Fruit fly (Drosophila melanogaster) whole organism, embryonic: ENCODE data around the gene CG11905.

Experiments used
- Asciz ChIP-seq: fragments of 200-800 bp; sonication (Bioruptor generic); optimal IDR thresholded peaks from 2 replicates; lab custom pipeline; 2017; ENCODE audit warnings: missing biosample characterization, mild to moderate bottlenecking, missing genetic modification characterization, missing genetic modification reagents
- CG10267 ChIP-seq: fragments of 200-800 bp; sonication (Bioruptor generic); optimal IDR thresholded peaks from 2 replicates; lab custom pipeline; 2018; ENCODE audit warnings: missing biosample characterization, mild to moderate bottlenecking, missing genetic modification characterization, moderate library complexity
- CG10543 ChIP-seq: fragments of 200-800 bp; sonication (Bioruptor generic); optimal IDR thresholded peaks from 3 replicates; lab custom pipeline; 2017; ENCODE audit warnings: missing biosample characterization, mild to moderate bottlenecking, missing genetic modification characterization, moderate library complexity
- CG12219 ChIP-seq: fragments of 200-800 bp; sonication (Bioruptor generic); optimal IDR thresholded peaks from 3 replicates; lab custom pipeline; 2018; ENCODE audit warnings: missing biosample characterization, mild to moderate bottlenecking, missing genetic modification characterization
- CG12942 ChIP-seq: fragments of 200-800 bp; sonication (Bioruptor generic); optimal IDR thresholded peaks from 3 replicates; lab custom pipeline; 2016; ENCODE audit warnings: missing biosample characterization, missing genetic modification characterization
- CG13624 ChIP-seq: fragments of 200-800 bp; sonication (Bioruptor generic); optimal IDR thresholded peaks from 2 replicates; lab custom pipeline; 2016; ENCODE audit warnings: missing biosample characterization, missing genetic modification characterization
- CG14441 ChIP-seq: fragments of 200-800 bp; sonication (Bioruptor generic); IDR thresholded peaks from 2 replicates; pipeline ENCODE4 v1.3.6; 2022; ENCODE audit warnings: missing biosample characterization, missing genetic modification characterization
- CG31441 ChIP-seq: fragments of 200-800 bp; sonication (Bioruptor generic); IDR thresholded peaks from 2 replicates; pipeline ENCODE4 v1.3.6; 2022; ENCODE audit warnings: missing biosample characterization, missing genetic modification characterization
- CG32767 ChIP-seq: fragments of 200-800 bp; sonication (Bioruptor generic); IDR thresholded peaks from 2 replicates; pipeline ENCODE4 v1.3.6; 2022; ENCODE audit warnings: missing biosample characterization, missing genetic modification characterization
- CG32772 ChIP-seq: fragments of 200-800 bp; sonication (Bioruptor generic); IDR thresholded peaks from 2 replicates; pipeline ENCODE4 v1.3.6; 2022; ENCODE audit warnings: missing biosample characterization, missing genetic modification characterization
- CG33213 ChIP-seq: fragments of 200-800 bp; sonication (Bioruptor generic); optimal IDR thresholded peaks from 3 replicates; lab custom pipeline; 2016; ENCODE audit warnings: missing biosample characterization, missing genetic modification characterization
- CG5953 ChIP-seq: fragments of 200-800 bp; sonication (Bioruptor generic); IDR thresholded peaks from 2 replicates; pipeline ENCODE4 v1.3.6; 2022; ENCODE audit warnings: missing biosample characterization, missing genetic modification characterization
- CG6813 ChIP-seq: fragments of 200-800 bp; sonication (Bioruptor generic); optimal IDR thresholded peaks from 2 replicates; lab custom pipeline; 2017; ENCODE audit warnings: missing biosample characterization, missing genetic modification characterization, mild to moderate bottlenecking, moderate library complexity, missing genetic modification reagents
- Chrac-16 ChIP-seq: fragments of 200-800 bp; sonication (Bioruptor generic); optimal IDR thresholded peaks from 3 replicates; lab custom pipeline; 2016; ENCODE audit warnings: missing biosample characterization, missing genetic modification characterization
- D19B ChIP-seq: fragments of 200-800 bp; sonication (Bioruptor generic); optimal IDR thresholded peaks from 2 replicates; lab custom pipeline; 2017; ENCODE audit warnings: missing biosample characterization, mild to moderate bottlenecking, missing genetic modification characterization
- Doc3 ChIP-seq: fragments of 200-800 bp; sonication (Bioruptor generic); IDR thresholded peaks from 3 replicates; pipeline ENCODE4 v1.3.6; 2022; ENCODE audit warnings: missing biosample characterization, missing genetic modification characterization; ENCODE audit not compliant: partially characterized antibody
- Dp ChIP-seq: fragments of 200-800 bp; sonication (Bioruptor generic); optimal IDR thresholded peaks from 2 replicates; lab custom pipeline; 2018; ENCODE audit warnings: missing biosample characterization, mild to moderate bottlenecking, missing genetic modification characterization, moderate library complexity
- E2f1 ChIP-seq: fragments of 200-800 bp; sonication (Bioruptor generic); IDR thresholded peaks from 2 replicates; pipeline ENCODE4 v1.3.6; 2022; ENCODE audit warnings: missing biosample characterization, missing genetic modification characterization
- E2f2 ChIP-seq: fragments of 200-800 bp; sonication (Bioruptor generic); IDR thresholded peaks from 2 replicates; pipeline ENCODE4 v1.3.6; 2022; ENCODE audit warnings: missing biosample characterization, missing genetic modification characterization
- Hmx ChIP-seq: fragments of 200-800 bp; sonication (Bioruptor generic); optimal IDR thresholded peaks from 2 replicates; lab custom pipeline; 2016; ENCODE audit warnings: missing biosample characterization, missing genetic modification characterization
- Hsf ChIP-seq: fragments of 200-800 bp; sonication (Bioruptor generic); optimal IDR thresholded peaks from 3 replicates; lab custom pipeline; 2016; ENCODE audit warnings: missing biosample characterization, missing genetic modification characterization
- MTF-1 ChIP-seq: fragments of 200-800 bp; sonication (Bioruptor generic); optimal IDR thresholded peaks from 2 replicates; lab custom pipeline; 2018; ENCODE audit warnings: missing biosample characterization, mild to moderate bottlenecking, missing genetic modification characterization, borderline replicate concordance
- Mad ChIP-seq: fragments of 200-800 bp; sonication (Bioruptor generic); optimal IDR thresholded peaks from 2 replicates; lab custom pipeline; 2016; ENCODE audit warnings: missing biosample characterization, missing genetic modification characterization
- Mes4 ChIP-seq: fragments of 200-800 bp; sonication (Bioruptor generic); optimal IDR thresholded peaks from 2 replicates; lab custom pipeline; 2016; ENCODE audit warnings: missing biosample characterization, missing genetic modification characterization
- Nf-YB ChIP-seq: fragments of 200-800 bp; sonication (Bioruptor generic); optimal IDR thresholded peaks from 3 replicates; lab custom pipeline; 2019; ENCODE audit warnings: missing biosample characterization, mild to moderate bottlenecking, missing genetic modification characterization, moderate library complexity
- Sin3A ChIP-seq: fragments of >200 bp; optimal IDR thresholded peaks from 2 replicates; lab custom pipeline; 2018
- Sox102F ChIP-seq: fragments of 200-800 bp; sonication (Bioruptor generic); optimal IDR thresholded peaks from 2 replicates; lab custom pipeline; 2018; ENCODE audit warnings: missing biosample characterization, mild to moderate bottlenecking, missing genetic modification characterization, moderate library complexity
- Sry-β ChIP-seq: fragments of 200-800 bp; sonication (Bioruptor generic); optimal IDR thresholded peaks from 2 replicates; lab custom pipeline; 2018; ENCODE audit warnings: missing biosample characterization, mild to moderate bottlenecking, missing genetic modification characterization, moderate library complexity
- Usf ChIP-seq: fragments of 200-800 bp; sonication (Bioruptor generic); optimal IDR thresholded peaks from 2 replicates; lab custom pipeline; 2017; ENCODE audit warnings: missing genotype, missing biosample characterization, missing genetic modification characterization
- YL-1 ChIP-seq: fragments of 200-800 bp; sonication (Bioruptor generic); optimal IDR thresholded peaks from 3 replicates; lab custom pipeline; 2017; ENCODE audit warnings: missing biosample characterization, mild to moderate bottlenecking, missing genetic modification characterization
- ap ChIP-seq: fragments of 200-800 bp; sonication (Bioruptor generic); IDR thresholded peaks from 2 replicates; pipeline ENCODE4 v1.3.6; 2022; ENCODE audit warnings: missing biosample characterization, missing genetic modification characterization
- ase ChIP-seq: fragments of 200-800 bp; sonication (Bioruptor generic); IDR thresholded peaks from 3 replicates; pipeline ENCODE4 v1.3.6; 2022; ENCODE audit warnings: missing biosample characterization, missing genetic modification characterization
- caup ChIP-seq: fragments of 200-800 bp; sonication (Bioruptor generic); optimal IDR thresholded peaks from 3 replicates; lab custom pipeline; 2017; ENCODE audit warnings: missing biosample characterization, mild to moderate bottlenecking, missing genetic modification characterization, moderate library complexity; ENCODE audit not compliant: severe bottlenecking
- crc ChIP-seq: fragments of 200-800 bp; sonication (Bioruptor generic); optimal IDR thresholded peaks from 2 replicates; lab custom pipeline; 2016; ENCODE audit warnings: missing biosample characterization, missing genetic modification characterization
- dati ChIP-seq: fragments of 200-800 bp; sonication (Bioruptor generic); IDR thresholded peaks from 2 replicates; pipeline ENCODE4 v1.3.6; 2022; ENCODE audit warnings: missing biosample characterization, missing genetic modification characterization
- en ChIP-seq: fragments of 200-800 bp; sonication (Bioruptor generic); optimal IDR thresholded peaks from 2 replicates; lab custom pipeline; 2016; ENCODE audit warnings: missing biosample characterization, missing genetic modification characterization
- eve ChIP-seq, 2 experiments: fragments of >200 bp; optimal IDR thresholded peaks; 2 replicates each; lab custom pipeline; 2017; ENCODE audit warnings: missing biosample characterization in 2 of 2, missing genetic modification characterization in 2 of 2
- gfzf ChIP-seq: fragments of 200-800 bp; sonication (Bioruptor generic); optimal IDR thresholded peaks from 2 replicates; lab custom pipeline; 2016; ENCODE audit warnings: missing biosample characterization, mild to moderate bottlenecking, missing genetic modification characterization, moderate library complexity
- ken ChIP-seq: fragments of 200-800 bp; sonication (Bioruptor generic); IDR thresholded peaks from 3 replicates; pipeline ENCODE4 v1.3.6; 2022; ENCODE audit warnings: missing biosample characterization, missing genetic modification characterization
- knrl ChIP-seq: fragments of 200-800 bp; sonication (Bioruptor generic); IDR thresholded peaks from 3 replicates; pipeline ENCODE4 v1.3.6; 2022; ENCODE audit warnings: missing biosample characterization, missing genetic modification characterization; ENCODE audit not compliant: partially characterized antibody
- lilli ChIP-seq: fragments of 200-800 bp; sonication (Bioruptor generic); optimal IDR thresholded peaks from 3 replicates; lab custom pipeline; 2016; ENCODE audit warnings: missing biosample characterization, missing genetic modification characterization
- lola ChIP-seq, 3 experiments: fragments of >200 bp in 2 of 3; fragments of 200-800 bp in 1 of 3; sonication (Bioruptor generic) in 1 of 3; optimal IDR thresholded peaks; 2 replicates each; lab custom pipeline; 2017 to 2019; ENCODE audit warnings: missing biosample characterization in 3 of 3, missing genetic modification characterization in 3 of 3, mild to moderate bottlenecking in 1 of 3, moderate library complexity in 1 of 3
- mld ChIP-seq: fragments of 200-800 bp; sonication (Bioruptor generic); IDR thresholded peaks from 3 replicates; pipeline ENCODE4 v1.3.6; 2022; ENCODE audit warnings: missing biosample characterization, missing genetic modification characterization; ENCODE audit not compliant: partially characterized antibody
- rib ChIP-seq: fragments of 200-800 bp; sonication (Bioruptor generic); IDR thresholded peaks from 2 replicates; pipeline ENCODE4 v1.3.6; 2022; ENCODE audit warnings: missing biosample characterization, missing genetic modification characterization
- run ChIP-seq: fragments of 200-800 bp; sonication (Bioruptor generic); optimal IDR thresholded peaks from 3 replicates; lab custom pipeline; 2018; ENCODE audit warnings: missing biosample characterization, mild to moderate bottlenecking, missing genetic modification characterization
- slbo ChIP-seq: fragments of 200-800 bp; sonication (Bioruptor generic); IDR thresholded peaks from 2 replicates; pipeline ENCODE4 v1.3.6; 2022; ENCODE audit warnings: missing biosample characterization, missing genetic modification characterization
- wek ChIP-seq: fragments of 200-800 bp; sonication (Bioruptor generic); optimal IDR thresholded peaks from 3 replicates; lab custom pipeline; 2018; ENCODE audit warnings: missing biosample characterization, mild to moderate bottlenecking, missing genetic modification characterization, moderate library complexity
- zfh1 ChIP-seq: fragments of 200-800 bp; sonication (Bioruptor generic); IDR thresholded peaks from 3 replicates; pipeline ENCODE4 v1.3.6; 2022; ENCODE audit warnings: missing biosample characterization, missing genetic modification characterization
- zfh2 ChIP-seq: fragments of 200-800 bp; sonication (Bioruptor generic); optimal IDR thresholded peaks from 2 replicates; lab custom pipeline; 2016; ENCODE audit warnings: missing biosample characterization, missing genetic modification characterization

The CG11905 gene

DNA sequence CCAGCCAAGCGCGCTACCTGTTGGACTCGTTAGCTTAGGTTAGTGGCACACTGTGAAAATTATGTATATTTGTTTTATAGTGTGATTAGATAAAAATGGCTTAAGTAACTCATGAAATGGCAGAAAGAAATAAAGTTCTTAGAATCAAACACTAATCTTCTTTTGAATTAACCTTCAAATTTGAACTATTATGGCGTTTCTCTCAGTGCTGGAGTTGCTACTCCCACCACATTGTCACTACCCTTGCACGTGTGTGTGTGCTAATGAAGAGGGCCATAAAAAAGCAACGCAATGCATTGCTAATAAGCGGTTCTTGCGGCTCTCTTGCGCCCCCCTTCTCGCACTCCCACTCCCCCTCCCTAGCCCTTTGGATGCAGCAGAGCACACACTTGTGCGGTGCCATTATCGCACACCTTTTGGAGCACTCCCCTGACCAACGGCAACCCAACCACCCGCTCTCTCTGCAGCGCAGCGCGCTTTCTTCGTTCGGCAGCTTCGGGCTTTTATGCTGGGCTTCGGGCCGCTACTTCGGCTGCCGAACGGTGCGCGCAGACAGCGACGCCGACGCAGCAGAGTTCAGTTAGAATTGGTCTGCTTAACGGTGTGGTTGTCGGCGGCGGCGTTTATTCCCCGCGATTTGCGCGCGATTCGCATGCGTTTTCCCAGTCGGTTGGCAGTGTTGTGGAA is 44.5 kb downstream of the CG11905 start (continued):
- TF ChIP-seq CG32772 (GFP tag; lab: Robert Waterston, UW): peak; percentile 94
- TF ChIP-seq zfh2: peak; percentile 35
- TF ChIP-seq Asciz (GFP tag; lab: Kevin White, UChicago): peak; percentile 93
- TF ChIP-seq Chrac-16 (GFP tag; lab: Kevin White, UChicago): peak; percentile 82
- peak; percentile 91 for TF ChIP-seq ap
- TF ChIP-seq slbo (GFP tag; lab: Robert Waterston, UW): peak; percentile 88
- TF ChIP-seq CG32767 (GFP tag; lab: Robert Waterston, UW): peak; percentile 87
- no peak for TF ChIP-seq gfzf
- peak; percentile 95 for TF ChIP-seq zfh1 (GFP tag; lab: Robert Waterston, UW)
- peak; percentile 90 for TF ChIP-seq E2f1 (GFP tag; lab: Robert Waterston, UW)
- no peak for TF ChIP-seq Sin3A (lab: Kevin White, UChicago)
- TF ChIP-seq wek (GFP tag; lab: Kevin White, UChicago): peak; percentile 70
- TF ChIP-seq Hsf (GFP tag; lab: Kevin White, UChicago): peak; percentile 90
- peak; percentile 13 for TF ChIP-seq Hmx (GFP tag; lab: Kevin White, UChicago)
- peak in 1 of 2 experiments; percentile 96 for TF ChIP-seq eve (GFP tag; optimal IDR thresholded peaks at IDR 0.05; lab: Kevin White, UChicago)
- TF ChIP-seq CG10267 (tag; lab: Kevin White, UChicago): peak; percentile 85
- peak; percentile 95 for TF ChIP-seq Sox102F (GFP tag; lab: Kevin White, UChicago)
- TF ChIP-seq Mes4 (GFP tag; lab: Kevin White, UChicago): peak; percentile 89
- TF ChIP-seq mld (GFP tag; lab: Robert Waterston, UW): no peak
- peak; percentile 95 for TF ChIP-seq CG31441 (GFP tag; lab: Robert Waterston, UW)
- peak; percentile 26 for TF ChIP-seq YL-1 (GFP tag; lab: Kevin White, UChicago)
- peak; percentile 90 for TF ChIP-seq CG14441
- TF ChIP-seq ken (GFP tag; lab: Robert Waterston, UW): peak; percentile 93
- peak; percentile 42 for TF ChIP-seq D19B (GFP tag; lab: Kevin White, UChicago)
- TF ChIP-seq Dp (GFP tag; lab: Kevin White, UChicago): no peak
- peak; percentile 82 for TF ChIP-seq run (tag; lab: Kevin White, UChicago)
- TF ChIP-seq CG6813 (GFP tag; lab: Kevin White, UChicago): peak; percentile 77
- peak; percentile 79 for TF ChIP-seq CG33213 (GFP tag; lab: Kevin White, UChicago)
- peak; percentile 72 for TF ChIP-seq caup (GFP tag; lab: Kevin White, UChicago)
- TF ChIP-seq rib (GFP tag; lab: Robert Waterston, UW): peak; percentile 76
- peak; percentile 74 for TF ChIP-seq lilli (GFP tag; lab: Kevin White, UChicago)
- peak; percentile 26; the same call in 1 of the 3 replicates for TF ChIP-seq knrl (GFP tag; lab: Robert Waterston, UW)
- peak; percentile 55 for TF ChIP-seq Mad (GFP tag; lab: Kevin White, UChicago)
- peak; percentile 83 for TF ChIP-seq dati (GFP tag; lab: Robert Waterston, UW)
- TF ChIP-seq CG10543: peak; percentile 64
- peak; percentile 69 for TF ChIP-seq Nf-YB (GFP tag; lab: Kevin White, UChicago)
- peak; percentile 88 for TF ChIP-seq CG12219 (GFP tag; lab: Kevin White, UChicago)
- TF ChIP-seq en: peak; percentile 84
- peak; percentile 74; the same call in 1 of the 2 replicates for TF ChIP-seq E2f2
- peak; percentile 92 for TF ChIP-seq ase (GFP tag; lab: Robert Waterston, UW)
- TF ChIP-seq Usf: peak; percentile 66
- TF ChIP-seq lola (GFP tag; optimal IDR thresholded peaks at IDR 0.05; lab: Kevin White, UChicago): peak in 1 of 3 experiments; percentile 89
- peak; percentile 81 for TF ChIP-seq CG12942 (GFP tag; lab: Kevin White, UChicago)
- no peak for TF ChIP-seq Doc3 (GFP tag; lab: Robert Waterston, UW)
- peak; percentile 57 for TF ChIP-seq Sry-β (GFP tag; lab: Kevin White, UChicago)
- TF ChIP-seq CG5953 (GFP tag; lab: Robert Waterston, UW): peak; percentile 90
- TF ChIP-seq CG13624 (GFP tag; lab: Kevin White, UChicago): peak; percentile 74
- TF ChIP-seq MTF-1: peak; percentile 80
- peak; percentile 79 for TF ChIP-seq crc (GFP tag; lab: Kevin White, UChicago)
